Worm (Caenorhabditis elegans) whole organism, L3 larva: Measurements from ENCODE around the gene F45D3.2.

ENCODE experiments used
- R02D3.7 ChIP-seq: fragments of 150-350 bp; optimal IDR thresholded peaks from 2 replicates; lab custom pipeline; 2014; ENCODE audit warnings: missing biosample characterization, missing genetic modification characterization
- ZK546.5 ChIP-seq: sonication (generic microtip); optimal IDR thresholded peaks from 2 replicates; lab custom pipeline; 2017; ENCODE audit warnings: missing biosample characterization, missing genetic modification characterization
- aly-2 ChIP-seq: fragments of 150-350 bp; optimal IDR thresholded peaks from 2 replicates; lab custom pipeline; 2014; ENCODE audit warnings: missing biosample characterization, missing genetic modification characterization
- ama-1 ChIP-seq: fragments of 150-350 bp; optimal IDR thresholded peaks from 2 replicates; lab custom pipeline; 2018
- ceh-28 ChIP-seq: fragments of 150-350 bp; optimal IDR thresholded peaks from 2 replicates; lab custom pipeline; 2014; ENCODE audit warnings: missing biosample characterization, missing genetic modification reagents, missing genetic modification characterization
- ceh-9 ChIP-seq: sonication (generic microtip); optimal IDR thresholded peaks from 2 replicates; lab custom pipeline; 2018; ENCODE audit warnings: missing biosample characterization, missing genetic modification characterization
- daf-12 ChIP-seq: fragments of 150-350 bp; optimal IDR thresholded peaks from 2 replicates; lab custom pipeline; 2014; ENCODE audit warnings: missing biosample characterization, missing genetic modification reagents, missing genetic modification characterization
- egl-27 ChIP-seq: sonication (generic microtip); optimal IDR thresholded peaks from 4 replicates; lab custom pipeline; 2017; ENCODE audit warnings: missing biosample characterization, missing genetic modification reagents, missing genetic modification characterization
- egl-5 ChIP-seq: fragments of 150-350 bp; optimal IDR thresholded peaks from 2 replicates; lab custom pipeline; 2017; ENCODE audit warnings: missing biosample characterization, missing genetic modification reagents, missing genetic modification characterization, inconsistent platforms
- elt-1 ChIP-seq: fragments of 150-350 bp; optimal IDR thresholded peaks from 2 replicates; lab custom pipeline; 2014; ENCODE audit warnings: missing biosample characterization, missing genetic modification characterization
- elt-2 ChIP-seq: sonication (generic microtip); optimal IDR thresholded peaks from 2 replicates; lab custom pipeline; 2016; ENCODE audit warnings: missing genetic modification reagents, mild to moderate bottlenecking, missing genetic modification characterization, missing compliant biosample characterization
- eor-1 ChIP-seq, 2 experiments: fragments of 150-350 bp; optimal IDR thresholded peaks; 2 replicates each; lab custom pipeline; 2014 to 2018; ENCODE audit warnings: missing biosample characterization in 2 of 2, missing genetic modification characterization in 2 of 2
- fos-1 ChIP-seq: fragments of 150-350 bp; optimal IDR thresholded peaks from 2 replicates; lab custom pipeline; 2014; ENCODE audit warnings: missing biosample characterization, missing genetic modification characterization
- hmg-11 ChIP-seq: sonication (generic microtip); optimal IDR thresholded peaks from 2 replicates; lab custom pipeline; 2016; ENCODE audit warnings: missing genetic modification characterization, missing compliant biosample characterization
- jun-1 ChIP-seq: fragments of 150-350 bp; optimal IDR thresholded peaks from 2 replicates; lab custom pipeline; 2014; ENCODE audit warnings: missing biosample characterization, missing genetic modification reagents, missing genetic modification characterization
- lin-15B ChIP-seq: fragments of 150-350 bp; optimal IDR thresholded peaks from 2 replicates; lab custom pipeline; 2014; ENCODE audit warnings: missing biosample characterization, missing genetic modification characterization
- lin-39 ChIP-seq: fragments of 150-350 bp; optimal IDR thresholded peaks from 2 replicates; lab custom pipeline; 2018; ENCODE audit warnings: missing biosample characterization, missing genetic modification reagents, missing genetic modification characterization
- lsy-12 ChIP-seq: sonication (generic microtip); optimal IDR thresholded peaks from 2 replicates; lab custom pipeline; 2016; ENCODE audit warnings: mild to moderate bottlenecking, missing genetic modification characterization, missing compliant biosample characterization
- mml-1 ChIP-seq: fragments of 150-350 bp; sonication (generic microtip); optimal IDR thresholded peaks from 3 replicates; lab custom pipeline; 2014; ENCODE audit warnings: missing biosample characterization, missing genetic modification characterization
- nfya-1 ChIP-seq: sonication (generic microtip); optimal IDR thresholded peaks from 2 replicates; lab custom pipeline; 2017; ENCODE audit warnings: missing genetic modification characterization, mild to moderate bottlenecking, missing compliant biosample characterization, antibody characterized with exemption, moderate library complexity; ENCODE audit not compliant: insufficient read depth
- nhr-11 ChIP-seq: fragments of 150-350 bp; optimal IDR thresholded peaks from 2 replicates; lab custom pipeline; 2014; ENCODE audit warnings: missing biosample characterization, missing genetic modification characterization
- nhr-23 ChIP-seq: fragments of 150-350 bp; optimal IDR thresholded peaks from 2 replicates; lab custom pipeline; 2014; ENCODE audit warnings: missing biosample characterization, missing genetic modification reagents, missing genetic modification characterization
- nhr-237 ChIP-seq: fragments of 150-350 bp; optimal IDR thresholded peaks from 2 replicates; lab custom pipeline; 2014; ENCODE audit warnings: missing biosample characterization, missing genetic modification characterization
- nhr-25 ChIP-seq: sonication (generic microtip); optimal IDR thresholded peaks from 2 replicates; lab custom pipeline; 2017; ENCODE audit warnings: missing biosample characterization, missing genetic modification characterization
- nhr-28 ChIP-seq: fragments of 150-350 bp; optimal IDR thresholded peaks from 2 replicates; lab custom pipeline; 2014; ENCODE audit warnings: missing biosample characterization, missing genetic modification characterization
- nhr-43 ChIP-seq: sonication (generic microtip); optimal IDR thresholded peaks from 2 replicates; lab custom pipeline; 2016; ENCODE audit warnings: mild to moderate bottlenecking, missing genetic modification characterization, missing compliant biosample characterization; ENCODE audit not compliant: poor library complexity, severe bottlenecking
- nhr-67 ChIP-seq: fragments of 150-350 bp; optimal IDR thresholded peaks from 2 replicates; lab custom pipeline; 2014; ENCODE audit warnings: missing biosample characterization, missing genetic modification characterization
- nhr-76 ChIP-seq: fragments of 150-350 bp; sonication (generic microtip); optimal IDR thresholded peaks from 5 replicates; lab custom pipeline; 2014; ENCODE audit warnings: missing biosample characterization, missing genetic modification characterization
- nhr-77 ChIP-seq: fragments of 150-350 bp; optimal IDR thresholded peaks from 2 replicates; lab custom pipeline; 2014; ENCODE audit warnings: missing biosample characterization, missing genetic modification characterization
- pha-4 ChIP-seq: fragments of 150-350 bp; optimal IDR thresholded peaks from 2 replicates; lab custom pipeline; 2014; ENCODE audit warnings: missing biosample characterization, missing genetic modification reagents, missing genetic modification characterization
- pqm-1 ChIP-seq: fragments of 150-350 bp; optimal IDR thresholded peaks from 2 replicates; lab custom pipeline; 2017; ENCODE audit warnings: missing biosample characterization, missing genetic modification characterization, inconsistent platforms
- skn-1 ChIP-seq: fragments of 150-350 bp; optimal IDR thresholded peaks from 2 replicates; lab custom pipeline; 2014; ENCODE audit warnings: missing biosample characterization, missing genetic modification characterization
- snpc-4 ChIP-seq: fragments of 150-350 bp; optimal IDR thresholded peaks from 2 replicates; lab custom pipeline; 2014; ENCODE audit warnings: missing biosample characterization, missing genetic modification characterization
- tbx-2 ChIP-seq: sonication (generic microtip); optimal IDR thresholded peaks from 2 replicates; lab custom pipeline; 2016; ENCODE audit warnings: mild to moderate bottlenecking, missing genetic modification characterization, missing compliant biosample characterization
- unc-39 ChIP-seq: sonication (generic microtip); optimal IDR thresholded peaks from 4 replicates; lab custom pipeline; 2017; ENCODE audit warnings: missing biosample characterization, missing genetic modification characterization
- unc-62 ChIP-seq: fragments of 150-350 bp; sonication (generic microtip); optimal IDR thresholded peaks from 4 replicates; lab custom pipeline; 2014; ENCODE audit warnings: missing biosample characterization, missing genetic modification reagents, missing genetic modification characterization
- zag-1 ChIP-seq: fragments of 150-350 bp; optimal IDR thresholded peaks from 2 replicates; lab custom pipeline; 2014; ENCODE audit warnings: missing biosample characterization, missing genetic modification characterization
- ztf-11 ChIP-seq: fragments of 150-350 bp; optimal IDR thresholded peaks from 2 replicates; lab custom pipeline; 2014; ENCODE audit warnings: missing biosample characterization, missing genetic modification characterization

Gene F45D3.2

DNA sequence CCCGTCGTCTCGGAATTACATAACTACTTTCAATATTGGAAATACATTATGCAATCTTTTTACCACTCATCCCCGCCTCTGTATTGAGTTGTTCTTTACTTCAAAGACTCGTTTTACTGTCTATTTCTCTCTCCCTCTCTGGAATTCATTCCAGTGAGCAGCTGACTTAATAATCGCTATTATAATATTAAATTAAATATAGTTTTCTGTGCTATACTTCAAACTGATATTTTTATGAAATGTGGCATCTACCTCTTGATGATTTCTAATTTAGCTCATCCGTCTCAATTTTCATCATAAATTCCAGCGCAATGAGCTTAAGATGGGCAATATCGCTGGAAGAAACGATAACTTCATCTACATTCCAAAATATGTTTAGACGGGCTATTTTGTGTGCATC is 37.3 kb upstream of the F45D3.2 start, which contains the start of gene T28H10.1:
Gene T28H10.1, plus strand, starts transcription at position 301 of the 400 bp plus-strand sequence.
- no peak for TF ChIP-seq ztf-11 (tag; lab: Kevin White, UChicago)

ce11 chrV:12505730-12506129 is 35.1 kb upstream of the F45D3.2 start:
- TF ChIP-seq nhr-67 (tag; lab: Kevin White, UChicago) (no peak), unc-62 (no peak), nfya-1 (peak; percentile 54), tbx-2 (no peak), R02D3.7 (tag; lab: Kevin White, UChicago) (no peak), fos-1 (tag; lab: Kevin White, UChicago) (no peak)

DNA sequence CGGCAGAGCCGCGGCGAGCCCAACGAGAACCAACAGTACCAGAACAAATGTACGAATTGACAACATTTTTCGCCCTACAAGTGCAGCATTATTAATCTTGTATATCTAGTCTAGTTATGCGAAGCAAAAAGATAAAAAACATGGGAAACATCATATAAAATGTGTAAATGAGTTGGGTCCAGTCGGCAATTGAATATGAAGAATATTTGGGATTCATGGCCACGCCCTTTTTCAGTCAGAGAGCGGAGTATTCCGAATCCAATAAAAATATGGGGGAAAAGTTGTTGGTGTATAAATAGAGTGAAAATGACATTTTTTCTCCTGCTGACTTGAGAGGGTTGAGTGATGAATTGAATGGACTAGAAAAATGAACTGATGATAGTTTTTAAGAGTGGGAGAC is 34.7 kb upstream of the F45D3.2 start, which contains the start of gene nlp-46:
Gene nlp-46, minus strand, starts transcription at position 101 of the 400 bp plus-strand sequence.
- no peak for TF ChIP-seq lin-39 (tag; lab: Kevin White, UChicago)
- no peak for TF ChIP-seq elt-1 (tag; lab: Kevin White, UChicago)
- TF ChIP-seq ceh-9 (tag; lab: Kevin White, UChicago) = no peak
- no peak for TF ChIP-seq hmg-11 (tag; lab: Kevin White, UChicago)
- TF ChIP-seq mml-1 = no peak
- TF ChIP-seq ama-1 (lab: Kevin White, UChicago) = no peak
- TF ChIP-seq nhr-76 (tag; lab: Kevin White, UChicago) = no peak
- no peak for TF ChIP-seq nhr-11 (tag; lab: Kevin White, UChicago)
- TF ChIP-seq pha-4 = no peak
- TF ChIP-seq unc-62 = no peak
- TF ChIP-seq egl-27 (tag; lab: Kevin White, UChicago) = no peak
- TF ChIP-seq lin-15B (tag; lab: Kevin White, UChicago) = no peak
- no peak for TF ChIP-seq aly-2
- no peak for TF ChIP-seq fos-1 (tag; lab: Kevin White, UChicago)
- no peak for TF ChIP-seq nfya-1
- no peak for TF ChIP-seq nhr-25 (tag; lab: Kevin White, UChicago)
- TF ChIP-seq elt-2 = no peak
- TF ChIP-seq ceh-28 (tag; lab: Kevin White, UChicago) = no peak
- TF ChIP-seq nhr-237 = no peak

DNA sequence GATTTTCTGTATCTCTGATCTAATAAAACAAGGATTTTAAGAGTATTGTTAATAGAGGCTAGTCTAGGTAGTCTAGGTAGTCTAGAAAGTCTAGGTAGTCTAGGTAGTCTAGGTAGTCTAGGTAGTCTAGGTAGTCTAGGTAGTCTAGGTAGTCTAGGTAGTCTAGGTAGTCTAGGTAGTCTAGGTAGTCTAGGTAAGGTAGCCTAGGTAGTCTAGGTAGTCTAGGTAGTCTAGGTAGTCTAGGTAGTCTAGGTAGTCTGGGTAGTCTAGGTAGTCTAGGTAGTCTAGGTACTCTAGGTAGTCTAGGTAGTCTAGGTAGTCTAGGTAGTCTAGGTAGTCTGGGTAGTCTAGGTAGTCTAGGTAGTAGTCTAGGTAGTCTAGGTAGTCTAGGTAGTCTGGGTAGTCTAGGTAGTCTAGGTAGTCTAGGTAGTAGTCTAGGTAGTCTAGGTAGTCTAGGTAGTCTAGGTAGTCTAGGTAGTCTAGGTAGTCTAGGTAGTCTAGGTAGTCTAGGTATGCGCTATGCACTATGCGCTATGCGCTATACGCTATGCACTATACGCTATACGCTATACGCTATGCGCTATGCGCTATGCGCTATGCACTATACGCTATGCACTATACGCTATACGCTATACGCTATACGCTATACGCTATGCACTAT is 30.8 kb upstream of the F45D3.2 start:
- TF ChIP-seq nhr-43 (tag; lab: Kevin White, UChicago) (peak; percentile 83), nhr-237 (peak; percentile 41)

DNA sequence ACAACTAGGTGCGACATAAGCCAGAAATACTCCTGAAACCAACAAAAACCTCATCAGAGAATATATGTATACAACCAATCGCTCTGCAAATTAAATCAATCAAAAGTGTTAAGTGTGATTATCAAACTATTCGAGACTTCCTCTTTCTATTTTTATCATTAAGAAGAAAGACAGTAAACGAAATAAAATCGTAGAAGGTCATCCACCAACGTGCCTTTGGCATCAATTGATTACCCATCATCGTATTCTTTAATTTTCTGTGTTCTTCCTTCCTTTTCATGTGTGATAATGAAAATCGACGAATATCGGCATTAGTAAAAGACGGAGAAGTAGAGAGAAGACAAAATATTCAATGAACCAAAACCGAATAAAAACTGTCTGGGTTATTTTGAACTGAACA is 28.9 kb upstream of the F45D3.2 start:
- TF ChIP-seq nhr-77 (tag; lab: Kevin White, UChicago) = no peak
- peak; percentile 15 for TF ChIP-seq nhr-23
- no peak for TF ChIP-seq unc-39 (tag; lab: Kevin White, UChicago)
- TF ChIP-seq ceh-28 (tag; lab: Kevin White, UChicago) = no peak
- TF ChIP-seq daf-12 (tag; lab: Kevin White, UChicago) = no peak
- no peak for TF ChIP-seq skn-1 (tag; lab: Kevin White, UChicago)
- TF ChIP-seq nhr-28 (tag; lab: Kevin White, UChicago) = no peak
- TF ChIP-seq zag-1 = no peak
- TF ChIP-seq aly-2 = no peak

- peak; percentile 31 for TF ChIP-seq jun-1
- no peak for TF ChIP-seq R02D3.7 (tag; lab: Kevin White, UChicago)
- TF ChIP-seq lin-15B (tag; lab: Kevin White, UChicago) = no peak
- no peak for TF ChIP-seq nhr-43 (tag; lab: Kevin White, UChicago)
- TF ChIP-seq snpc-4 (tag; lab: Kevin White, UChicago) = peak; percentile 1
- TF ChIP-seq fos-1 (tag; lab: Kevin White, UChicago) = no peak
- TF ChIP-seq ZK546.5 = no peak
- peak; percentile 53 for TF ChIP-seq pha-4
- TF ChIP-seq pqm-1 = peak; percentile 84
- TF ChIP-seq nfya-1 = no peak
- no peak for TF ChIP-seq nhr-23
- TF ChIP-seq lsy-12 = no peak
- peak; percentile 86 for TF ChIP-seq elt-2
- no peak for TF ChIP-seq egl-5 (tag; lab: Kevin White, UChicago)
- TF ChIP-seq eor-1 (tag; optimal IDR thresholded peaks at IDR 0.05; lab: Kevin White, UChicago) = no peak
These were observed 28.1 kb upstream of the F45D3.2 start, which contains the start of the genes T28H10.2 and lgmn-1 for ce11 chrV:12512773-12513172. TSS of gene T28H10.2 (minus strand) at chrV:12512949. TSS of gene lgmn-1 (plus strand) at chrV:12513056.
